Worm (Caenorhabditis elegans): ENCODE measurements around the gene Y39A1A.2.

Y39A1A.2 gene

ce11 chrIII:10634034-10634433 is 30.7 kb upstream of the Y39A1A.2 start (continued):
- peak; percentile 21 to 81 for TF ChIP-seq hif-1 (tag; optimal IDR thresholded peaks at IDR 0.05)
- peak; percentile 43; the same call in 1 of the 2 replicates for TF ChIP-seq lin-29 (GFP tag; IDR thresholded peaks at IDR 0.05)
- no peak for TF ChIP-seq pqm-1 (tag; optimal IDR thresholded peaks at IDR 0.05)
- TF ChIP-seq dmd-6 (GFP tag; IDR thresholded peaks at IDR 0.05), result peak; percentile 71
- TF ChIP-seq ceh-20 (GFP tag; IDR thresholded peaks at IDR 0.05), result peak; percentile 87
- TF ChIP-seq Y48G9A.11 (GFP tag; IDR thresholded peaks at IDR 0.05), result no peak
- no peak for TF ChIP-seq Y5F2A.4 (GFP tag; optimal IDR thresholded peaks at IDR 0.05)
- peak; percentile 81 for TF ChIP-seq F37D6.2 (tag; optimal IDR thresholded peaks at IDR 0.05)
- TF ChIP-seq ctbp-1 (GFP tag; IDR thresholded peaks at IDR 0.05), result peak; percentile 93
- TF ChIP-seq aly-2 (tag; optimal IDR thresholded peaks at IDR 0.05), result no peak
- 0 out of 2 replicates have a peak, but pooled peaks have one; percentile 51 for TF ChIP-seq zip-11 (GFP tag; IDR thresholded peaks at IDR 0.05)
- no peak for TF ChIP-seq ztf-11 (tag; optimal IDR thresholded peaks at IDR 0.05)
- peak; percentile 60 for TF ChIP-seq dpl-1 (GFP tag; optimal IDR thresholded peaks at IDR 0.05)
- TF ChIP-seq nhr-41 (GFP tag; IDR thresholded peaks at IDR 0.05), result peak; percentile 92; the same call in 1 of the 2 replicates
- TF ChIP-seq nhr-102 (tag; optimal IDR thresholded peaks at IDR 0.05), result peak; percentile 84
- TF ChIP-seq nhr-25 (tag; optimal IDR thresholded peaks at IDR 0.05; ENCODE audit: borderline replicate concordance, insufficient read depth), result peak; percentile 81
- TF ChIP-seq lin-39 (tag; optimal IDR thresholded peaks at IDR 0.05), result no peak
- 0 out of 2 replicates have a peak, but pooled peaks have one; percentile 50 for TF ChIP-seq dmd-8 (GFP tag; IDR thresholded peaks at IDR 0.05)
- no peak for TF ChIP-seq sdz-12 (GFP tag; optimal IDR thresholded peaks at IDR 0.05)
- TF ChIP-seq fos-1 (tag; optimal IDR thresholded peaks at IDR 0.05), result no peak
- TF ChIP-seq mxl-2 (GFP tag; conservative IDR thresholded peaks at IDR 0.05), result no peak
- TF ChIP-seq zfp-2 (tag; optimal IDR thresholded peaks at IDR 0.05), result no peak
- TF ChIP-seq rbr-2 (tag; optimal IDR thresholded peaks at IDR 0.05), result peak; percentile 92
- no peak for TF ChIP-seq Y75B8A.6 (GFP tag; IDR thresholded peaks at IDR 0.05)
- TF ChIP-seq daf-19 (GFP tag; conservative IDR thresholded peaks at IDR 0.05), result no peak
- no peak for TF ChIP-seq nhr-76 (tag; optimal IDR thresholded peaks at IDR 0.05)
- TF ChIP-seq duxl-1 (tag; optimal IDR thresholded peaks at IDR 0.05; ENCODE audit: poor library complexity), result peak; percentile 70
- no peak for TF ChIP-seq ceh-62 (tag; optimal IDR thresholded peaks at IDR 0.05)
- no peak for TF ChIP-seq gei-8 (GFP tag; optimal IDR thresholded peaks at IDR 0.05)
- TF ChIP-seq saeg-2 (GFP tag; IDR thresholded peaks at IDR 0.05), result peak; percentile 88
- TF ChIP-seq nhr-77 (tag; optimal IDR thresholded peaks at IDR 0.05), result peak; percentile 50
- peak; percentile 73 for TF ChIP-seq tra-1 (GFP tag; IDR thresholded peaks at IDR 0.05)
- TF ChIP-seq lim-7 (GFP tag; IDR thresholded peaks at IDR 0.05), result no peak
- peak in 1 of 2 experiments; percentile 97 for TF ChIP-seq unc-62 (GFP tag; optimal IDR thresholded peaks at IDR 0.05 in 1 of 2)
- no peak for TF ChIP-seq unc-62 (tag; optimal IDR thresholded peaks at IDR 0.05)
- TF ChIP-seq nhr-6 (tag; optimal IDR thresholded peaks at IDR 0.05), result peak; percentile 93
- TF ChIP-seq daf-12 (tag; optimal IDR thresholded peaks at IDR 0.05), result no peak
- TF ChIP-seq dmd-9 (GFP tag; IDR thresholded peaks at IDR 0.05), result peak; percentile 41; the same call in 1 of the 2 replicates
- TF ChIP-seq daf-8 (GFP tag; IDR thresholded peaks at IDR 0.05), result no peak
- no peak for TF ChIP-seq nhr-237 (tag; optimal IDR thresholded peaks at IDR 0.05)
- peak; percentile 53; the same call in 1 of the 2 replicates for TF ChIP-seq snpc-1.2 (GFP tag; IDR thresholded peaks at IDR 0.05)
- TF ChIP-seq unc-39 (tag; optimal IDR thresholded peaks at IDR 0.05), result no peak
- TF ChIP-seq nhr-28 (tag; optimal IDR thresholded peaks at IDR 0.05), result peak; percentile 74
- 0 out of 2 replicates have a peak, but pooled peaks have one; percentile 50 for TF ChIP-seq Y105C5A.15 (GFP tag; IDR thresholded peaks at IDR 0.05)
- no peak for TF ChIP-seq attf-4 (tag; optimal IDR thresholded peaks at IDR 0.05)
- TF ChIP-seq zag-1 (tag; optimal IDR thresholded peaks at IDR 0.05), result no peak
- TF ChIP-seq lin-38 (GFP tag; IDR thresholded peaks at IDR 0.05), result peak; percentile 70
- TF ChIP-seq ceh-28 (tag; optimal IDR thresholded peaks at IDR 0.05), result peak; percentile 24
- peak; percentile 79 for TF ChIP-seq mes-2 (tag; optimal IDR thresholded peaks at IDR 0.05; ENCODE audit: poor library complexity, severe bottlenecking)
- no peak for TF ChIP-seq ceh-44 (GFP tag; IDR thresholded peaks at IDR 0.05)
- TF ChIP-seq mxl-3 (GFP tag; optimal IDR thresholded peaks at IDR 0.05), result peak; percentile 90
- TF ChIP-seq hlh-11 (tag; optimal IDR thresholded peaks at IDR 0.05), result peak; percentile 97
